Fruit fly (Drosophila melanogaster): Measurements from ENCODE around the gene CG1677.

CG1677 gene

dm6 chrX:7406908-7407307 is 1.3 kb upstream of the CG1677 start, which contains the start of gene CG32727:
TSS of gene CG32727 (plus strand) at chrX:7407208.
- TF ChIP-seq CG10631 (GFP tag; optimal IDR thresholded peaks at IDR 0.05) (no peak), CG6792 (GFP tag; optimal IDR thresholded peaks at IDR 0.05) (no peak), CG9139 (GFP tag; optimal IDR thresholded peaks at IDR 0.05) (no peak), Hr38 (GFP tag; optimal IDR thresholded peaks at IDR 0.05) (no peak), CG11902 (GFP tag; optimal IDR thresholded peaks at IDR 0.05) (no peak), spab (GFP tag; optimal IDR thresholded peaks at IDR 0.05) (no peak), Sox14 (GFP tag; optimal IDR thresholded peaks at IDR 0.05) (no peak), net (GFP tag; optimal IDR thresholded peaks at IDR 0.05) (no peak)

- TF ChIP-seq Sox102F (GFP tag; optimal IDR thresholded peaks at IDR 0.05), result no peak
- TF ChIP-seq Eip78C (GFP tag), result no peak
- TF ChIP-seq dac (GFP tag; optimal IDR thresholded peaks at IDR 0.05), result no peak
- no peak for TF ChIP-seq Hr38 (GFP tag; optimal IDR thresholded peaks at IDR 0.05)
- TF ChIP-seq Ets21C (GFP tag; optimal IDR thresholded peaks at IDR 0.05), result no peak
- TF ChIP-seq net (GFP tag; optimal IDR thresholded peaks at IDR 0.05), result no peak
- no peak for TF ChIP-seq cyc (GFP tag; optimal IDR thresholded peaks at IDR 0.05)
- no peak for TF ChIP-seq fd59A (GFP tag; optimal IDR thresholded peaks at IDR 0.05)
- no peak for TF ChIP-seq OdsH (GFP tag; optimal IDR thresholded peaks at IDR 0.05)
- no peak for TF ChIP-seq CG10631 (GFP tag; optimal IDR thresholded peaks at IDR 0.05)
- TF ChIP-seq topi (GFP tag; optimal IDR thresholded peaks at IDR 0.05), result no peak
- TF ChIP-seq pdm3 (GFP tag; optimal IDR thresholded peaks at IDR 0.05), result no peak
- no peak for TF ChIP-seq CG8319 (GFP tag; optimal IDR thresholded peaks at IDR 0.05)
- no peak for TF ChIP-seq CG3032 (tag; optimal IDR thresholded peaks at IDR 0.05)
- no peak for TF ChIP-seq Hr39 (GFP tag; optimal IDR thresholded peaks at IDR 0.05)
- TF ChIP-seq Sox14 (GFP tag; optimal IDR thresholded peaks at IDR 0.05), result no peak
- no peak for TF ChIP-seq CG8632 (GFP tag; optimal IDR thresholded peaks at IDR 0.05)
- no peak for TF ChIP-seq CG3919 (GFP tag; optimal IDR thresholded peaks at IDR 0.05)
Measured at dm6 chrX:7403074-7403473, 2.5 kb downstream of the CG1677 start, which contains the start of gene CG15035. TSS of gene CG15035 (minus strand) at chrX:7403174.

dm6 chrX:7382890-7383289 is 22.7 kb downstream of the CG1677 start, which contains the start of gene CG42781:
TSS of gene CG42781 (minus strand) at chrX:7382990.
- no peak for TF ChIP-seq cyc (GFP tag; optimal IDR thresholded peaks at IDR 0.05)
- no peak for TF ChIP-seq Hr38 (GFP tag; optimal IDR thresholded peaks at IDR 0.05)
- no peak for TF ChIP-seq Blimp-1 (GFP tag; optimal IDR thresholded peaks at IDR 0.05)
- TF ChIP-seq Gug (GFP tag; IDR thresholded peaks at IDR 0.05), result no peak
- TF ChIP-seq CG10669 (GFP tag; optimal IDR thresholded peaks at IDR 0.05), result no peak
- no peak for TF ChIP-seq dac (GFP tag; optimal IDR thresholded peaks at IDR 0.05)
- TF ChIP-seq CG8319 (GFP tag; optimal IDR thresholded peaks at IDR 0.05), result no peak
- no peak for TF ChIP-seq CG8632 (GFP tag; optimal IDR thresholded peaks at IDR 0.05)

- TF ChIP-seq salr (GFP tag; optimal IDR thresholded peaks at IDR 0.05) (peak in 1 of 2 experiments; percentile 5), dsx (GFP tag; optimal IDR thresholded peaks at IDR 0.05; ENCODE audit: poor library complexity, severe bottlenecking) (peak; percentile 16), fkh (GFP tag; optimal IDR thresholded peaks at IDR 0.05) (no peak), CG6854 (GFP tag; optimal IDR thresholded peaks at IDR 0.05) (no peak), net (GFP tag; optimal IDR thresholded peaks at IDR 0.05) (no peak), fd85E (GFP tag; optimal IDR thresholded peaks at IDR 0.05) (no peak), pdm3 (GFP tag; optimal IDR thresholded peaks at IDR 0.05) (peak; percentile 16), Ets21C (GFP tag; optimal IDR thresholded peaks at IDR 0.05) (peak; percentile 6), spab (GFP tag; optimal IDR thresholded peaks at IDR 0.05) (no peak), CG11294 (GFP tag; IDR thresholded peaks at IDR 0.05) (no peak), Sox14 (GFP tag; optimal IDR thresholded peaks at IDR 0.05) (peak; percentile 10), svp (GFP tag) (peak; percentile 60), Hr38 (GFP tag; optimal IDR thresholded peaks at IDR 0.05) (no peak), CG3032 (tag; optimal IDR thresholded peaks at IDR 0.05) (peak; percentile 37), OdsH (GFP tag; optimal IDR thresholded peaks at IDR 0.05) (peak; percentile 32), CG32006 (GFP tag; optimal IDR thresholded peaks at IDR 0.05) (peak; percentile 15), CG3919 (GFP tag; optimal IDR thresholded peaks at IDR 0.05) (peak; percentile 36), Hr39 (GFP tag; optimal IDR thresholded peaks at IDR 0.05) (peak; percentile 22), Eip93F (GFP tag; optimal IDR thresholded peaks at IDR 0.05) (no peak), fd59A (GFP tag; optimal IDR thresholded peaks at IDR 0.05) (peak; percentile 17), CG8319 (GFP tag; optimal IDR thresholded peaks at IDR 0.05) (no peak), lz (GFP tag; optimal IDR thresholded peaks at IDR 0.05) (peak; percentile 25), CG8632 (GFP tag; optimal IDR thresholded peaks at IDR 0.05) (no peak), Sox102F (GFP tag; optimal IDR thresholded peaks at IDR 0.05) (peak; percentile 37), Eip75B (GFP tag; optimal IDR thresholded peaks at IDR 0.05) (peak; percentile 21), Smox (GFP tag; optimal IDR thresholded peaks at IDR 0.05) (peak; percentile 34), achi (GFP tag; optimal IDR thresholded peaks at IDR 0.05) (no peak), CG16779 (tag; optimal IDR thresholded peaks at IDR 0.05) (no peak), CG6163 (GFP tag; IDR thresholded peaks at IDR 0.05) (0 out of 3 replicates have a peak, but pooled peaks have one; percentile 11), ss (GFP tag; optimal IDR thresholded peaks at IDR 0.05) (peak in 1 of 2 experiments; percentile 42), CG1621 (tag; optimal IDR thresholded peaks at IDR 0.05) (no peak), CG9139 (GFP tag; optimal IDR thresholded peaks at IDR 0.05) (no peak), CG7368 (GFP tag; optimal IDR thresholded peaks at IDR 0.05) (no peak)
Measured at dm6 chrX:7379569-7379968, 26.0 kb downstream of the CG1677 start.

Data from whole organism, prepupa.